Worm (Caenorhabditis elegans) whole organism, midembryonic: ENCODE results near the gene M02D8.7.

Experiments
- cog-1 ChIP-seq: sonication (generic microtip); optimal IDR thresholded peaks from 2 replicates; lab custom pipeline; 2016; ENCODE audit warnings: missing genetic modification characterization, missing compliant biosample characterization
- flt-1 ChIP-seq: fragments of 200-800 bp; sonication (Bioruptor generic); IDR thresholded peaks from 2 replicates; pipeline ENCODE4 v1.3.6; 2022; ENCODE audit warnings: missing genetic modification characterization, missing compliant biosample characterization
- klf-2 ChIP-seq: fragments of 200-800 bp; sonication (Bioruptor generic); conservative IDR thresholded peaks from 2 replicates; pipeline ENCODE4 v1.3.6; 2022; ENCODE audit warnings: missing genetic modification reagents, missing genetic modification characterization, missing compliant biosample characterization
- ref-1 ChIP-seq: fragments of 200-800 bp; sonication (Bioruptor generic); conservative IDR thresholded peaks from 2 replicates; pipeline ENCODE4 v1.3.6; 2022; ENCODE audit warnings: missing genetic modification reagents, missing genetic modification characterization, missing compliant biosample characterization
- tab-1 ChIP-seq: fragments of 200-800 bp; sonication (Bioruptor generic); IDR thresholded peaks from 2 replicates; pipeline ENCODE4 v1.3.6; 2022; ENCODE audit warnings: missing genetic modification characterization, missing compliant biosample characterization
- ztf-23 ChIP-seq: fragments of 200-800 bp; sonication (Bioruptor generic); IDR thresholded peaks from 2 replicates; pipeline ENCODE4 v1.3.6; 2022; ENCODE audit warnings: missing genetic modification reagents, missing genetic modification characterization, missing compliant biosample characterization

DNA sequence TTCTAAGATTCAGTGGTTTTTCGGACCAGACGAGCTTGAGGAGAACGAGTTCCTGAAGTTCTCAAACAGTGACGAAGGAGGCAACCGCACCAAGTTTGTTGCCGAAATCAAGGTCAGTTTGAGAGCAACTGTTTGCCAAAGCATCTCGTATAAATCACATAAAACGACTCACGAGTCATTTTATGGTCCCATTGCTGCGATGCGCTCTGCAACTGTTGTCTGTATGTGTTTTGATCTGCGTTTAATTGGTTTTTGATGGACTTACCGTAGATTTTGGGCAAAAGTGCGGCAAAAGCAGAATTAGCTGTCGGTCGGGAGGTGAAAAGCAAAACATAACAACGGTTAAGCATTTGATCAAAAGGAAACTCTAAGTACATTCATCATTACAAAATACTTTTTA lies 21.2 kb upstream of the M02D8.7 start:
- no peak for TF ChIP-seq klf-2 (GFP tag; lab: Robert Waterston, UW)
- no peak for TF ChIP-seq ref-1 (GFP tag; lab: Robert Waterston, UW)
- TF ChIP-seq flt-1, result no peak
- TF ChIP-seq tab-1 (GFP tag; lab: Robert Waterston, UW), result no peak
- no peak for TF ChIP-seq cog-1
- no peak for TF ChIP-seq ztf-23 (GFP tag; lab: Robert Waterston, UW)
